Fruit fly (Drosophila melanogaster): ENCODE results near the gene CG6073.

DNA sequence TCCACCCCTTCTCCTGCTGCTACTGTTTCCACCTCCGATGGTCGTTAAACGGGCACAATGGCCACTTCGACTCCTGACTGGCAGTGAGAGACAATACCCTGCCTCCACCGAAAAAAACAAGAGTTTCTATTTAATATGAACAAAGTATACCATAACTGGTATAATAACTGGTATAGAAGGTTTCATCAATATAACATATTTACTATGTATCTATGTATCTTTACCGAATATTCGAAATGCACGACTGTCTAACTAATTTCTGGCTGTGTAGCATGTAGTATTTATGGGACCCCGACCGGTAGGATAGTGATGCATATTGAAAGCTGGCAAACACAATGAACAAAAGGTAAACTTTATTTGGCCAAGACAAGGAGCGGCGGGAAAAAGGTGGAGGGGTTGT is 6.6 kb downstream of the CG6073 start:
- TF ChIP-seq EcR (GFP tag; optimal IDR thresholded peaks at IDR 0.05) (no peak), pan (optimal IDR thresholded peaks at IDR 0.05) (no peak), usp (GFP tag; optimal IDR thresholded peaks at IDR 0.05) (no peak), CG8478 (optimal IDR thresholded peaks at IDR 0.05) (no peak), Dll (optimal IDR thresholded peaks at IDR 0.05) (no peak), psq (optimal IDR thresholded peaks at IDR 0.05) (no peak)

All from whole organism.